Fruit fly (Drosophila melanogaster) whole organism, embryonic: ENCODE data around the gene Pex10.
A peak's percentile ranks its signal among the peaks of the same experiment; 100 is the strongest.

Source experiments
- Adf1 ChIP-seq: fragments of 200-800 bp; sonication (Bioruptor generic); IDR thresholded peaks from 2 replicates; pipeline ENCODE4 v1.3.6; 2022; ENCODE audit warnings: missing biosample characterization, missing genetic modification characterization
- Bgb ChIP-seq: fragments of 200-800 bp; sonication (Bioruptor generic); IDR thresholded peaks from 2 replicates; pipeline ENCODE4 v1.3.6; 2022; ENCODE audit warnings: missing biosample characterization, missing genetic modification characterization; ENCODE audit not compliant: partially characterized antibody
- CG10209 ChIP-seq: fragments of 200-800 bp; sonication (Bioruptor generic); optimal IDR thresholded peaks from 3 replicates; lab custom pipeline; 2017; ENCODE audit warnings: missing biosample characterization, mild to moderate bottlenecking, missing genetic modification characterization, missing genetic modification reagents
- CG11093 ChIP-seq: fragments of 200-800 bp; sonication (Bioruptor generic); IDR thresholded peaks from 3 replicates; pipeline ENCODE4 v1.3.6; 2022; ENCODE audit warnings: missing biosample characterization, missing genetic modification characterization
- CG11398 ChIP-seq: fragments of 200-800 bp; sonication (Bioruptor generic); optimal IDR thresholded peaks from 2 replicates; lab custom pipeline; 2016; ENCODE audit warnings: missing biosample characterization, missing genetic modification characterization
- CG11456 ChIP-seq: fragments of 200-800 bp; sonication (Bioruptor generic); IDR thresholded peaks from 3 replicates; pipeline ENCODE4 v1.3.6; 2022; ENCODE audit warnings: missing biosample characterization, missing genetic modification characterization
- CG11696 ChIP-seq: fragments of 200-800 bp; sonication (Bioruptor generic); IDR thresholded peaks from 2 replicates; pipeline ENCODE4 v1.3.6; 2022; ENCODE audit warnings: missing biosample characterization, missing genetic modification characterization
- CG12744 ChIP-seq: fragments of 200-800 bp; sonication (Bioruptor generic); optimal IDR thresholded peaks from 2 replicates; lab custom pipeline; 2016; ENCODE audit warnings: missing biosample characterization, missing genetic modification characterization
- CG13424 ChIP-seq: fragments of 200-800 bp; sonication (Bioruptor generic); optimal IDR thresholded peaks from 2 replicates; lab custom pipeline; 2019; ENCODE audit warnings: missing biosample characterization, mild to moderate bottlenecking, missing genetic modification characterization, moderate library complexity
- CG14667 ChIP-seq: fragments of 200-800 bp; sonication (Bioruptor generic); IDR thresholded peaks from 2 replicates; pipeline ENCODE4 v1.3.6; 2022; ENCODE audit warnings: missing biosample characterization, missing genetic modification characterization
- CG17186 ChIP-seq: fragments of 200-800 bp; sonication (Bioruptor generic); optimal IDR thresholded peaks from 3 replicates; lab custom pipeline; 2017; ENCODE audit warnings: missing biosample characterization, missing genetic modification reagents, missing genetic modification characterization
- CG17385 ChIP-seq: fragments of 200-800 bp; sonication (Bioruptor generic); optimal IDR thresholded peaks from 3 replicates; lab custom pipeline; 2018; ENCODE audit warnings: missing biosample characterization, mild to moderate bottlenecking, missing genetic modification characterization
- CG34224 ChIP-seq: fragments of 200-800 bp; sonication (Bioruptor generic); IDR thresholded peaks from 3 replicates; pipeline ENCODE4 v1.3.6; 2022; ENCODE audit warnings: missing biosample characterization, missing genetic modification characterization; ENCODE audit not compliant: partially characterized antibody
- CG4328 ChIP-seq: fragments of 200-800 bp; sonication (Bioruptor generic); optimal IDR thresholded peaks from 3 replicates; lab custom pipeline; 2017; ENCODE audit warnings: missing biosample characterization, missing genetic modification reagents, missing genetic modification characterization
- CG5953 ChIP-seq: fragments of 200-800 bp; sonication (Bioruptor generic); IDR thresholded peaks from 2 replicates; pipeline ENCODE4 v1.3.6; 2022; ENCODE audit warnings: missing biosample characterization, missing genetic modification characterization
- CG7928 ChIP-seq: fragments of 200-800 bp; sonication (Bioruptor generic); optimal IDR thresholded peaks from 2 replicates; lab custom pipeline; 2017; ENCODE audit warnings: missing biosample characterization, mild to moderate bottlenecking, missing genetic modification characterization
- CG8281 ChIP-seq: fragments of 200-800 bp; sonication (Bioruptor generic); optimal IDR thresholded peaks from 2 replicates; lab custom pipeline; 2018; ENCODE audit warnings: missing biosample characterization, mild to moderate bottlenecking, missing genetic modification characterization, moderate library complexity
- CG8765 ChIP-seq: fragments of 200-800 bp; sonication (Bioruptor generic); IDR thresholded peaks from 2 replicates; pipeline ENCODE4 v1.3.6; 2022; ENCODE audit warnings: missing biosample characterization, missing genetic modification characterization
- CG9609 ChIP-seq: fragments of 200-800 bp; sonication (Bioruptor generic); optimal IDR thresholded peaks from 3 replicates; lab custom pipeline; 2016; ENCODE audit warnings: missing biosample characterization, missing genetic modification characterization
- Deaf1 ChIP-seq: fragments of 200-800 bp; optimal IDR thresholded peaks from 3 replicates; lab custom pipeline; 2019; ENCODE audit warnings: missing biosample characterization, mild to moderate bottlenecking, missing genetic modification characterization, moderate library complexity
- Dek ChIP-seq: fragments of 200-800 bp; sonication (Bioruptor generic); optimal IDR thresholded peaks from 3 replicates; lab custom pipeline; 2019; ENCODE audit warnings: missing biosample characterization, mild to moderate bottlenecking, missing genetic modification characterization, moderate library complexity
- Gsc ChIP-seq: fragments of 200-800 bp; sonication (Bioruptor generic); IDR thresholded peaks from 2 replicates; pipeline ENCODE4 v1.3.6; 2022; ENCODE audit warnings: missing biosample characterization, missing genetic modification characterization
- HHEX ChIP-seq: fragments of 200-800 bp; sonication (Bioruptor generic); optimal IDR thresholded peaks from 3 replicates; lab custom pipeline; 2017; ENCODE audit warnings: missing biosample characterization, mild to moderate bottlenecking, missing genetic modification characterization, missing genetic modification reagents
- HmgD ChIP-seq: fragments of 200-800 bp; sonication (Bioruptor generic); optimal IDR thresholded peaks from 3 replicates; lab custom pipeline; 2016; ENCODE audit warnings: missing biosample characterization, missing genetic modification characterization
- Hmr ChIP-seq: fragments of 200-800 bp; sonication (Bioruptor generic); optimal IDR thresholded peaks from 3 replicates; lab custom pipeline; 2017; ENCODE audit warnings: mild to moderate bottlenecking, missing biosample characterization, missing genetic modification reagents, missing genetic modification characterization
- Opbp ChIP-seq: fragments of 200-800 bp; sonication (Bioruptor generic); IDR thresholded peaks from 3 replicates; pipeline ENCODE4 v1.3.6; 2022; ENCODE audit warnings: missing biosample characterization, missing genetic modification characterization; ENCODE audit not compliant: partially characterized antibody
- Rx ChIP-seq: fragments of 200-800 bp; sonication (Bioruptor generic); IDR thresholded peaks from 2 replicates; pipeline ENCODE4 v1.3.6; 2022; ENCODE audit warnings: missing biosample characterization, missing genetic modification characterization
- Sox100B ChIP-seq: fragments of 200-800 bp; sonication (Bioruptor generic); optimal IDR thresholded peaks from 3 replicates; lab custom pipeline; 2018; ENCODE audit warnings: missing biosample characterization, mild to moderate bottlenecking, missing genetic modification characterization
- Usf ChIP-seq: fragments of 200-800 bp; sonication (Bioruptor generic); optimal IDR thresholded peaks from 2 replicates; lab custom pipeline; 2017; ENCODE audit warnings: missing genotype, missing biosample characterization, missing genetic modification characterization
- Xrp1 ChIP-seq: fragments of 200-800 bp; sonication (Bioruptor generic); IDR thresholded peaks from 2 replicates; pipeline ENCODE4 v1.3.6; 2022; ENCODE audit warnings: missing biosample characterization, missing genetic modification characterization
- aop ChIP-seq: fragments of 200-800 bp; sonication (Bioruptor generic); IDR thresholded peaks from 2 replicates; pipeline ENCODE4 v1.3.6; 2022; ENCODE audit warnings: missing biosample characterization, missing genetic modification characterization
- ato ChIP-seq: fragments of 200-800 bp; sonication (Bioruptor generic); IDR thresholded peaks from 2 replicates; pipeline ENCODE4 v1.3.6; 2022; ENCODE audit warnings: missing biosample characterization, missing genetic modification characterization; ENCODE audit not compliant: partially characterized antibody
- az2 ChIP-seq: fragments of 200-800 bp; sonication (Bioruptor generic); optimal IDR thresholded peaks from 3 replicates; lab custom pipeline; 2016; ENCODE audit warnings: missing biosample characterization, missing genetic modification characterization
- bcd ChIP-seq: fragments of 200-800 bp; sonication (Bioruptor generic); optimal IDR thresholded peaks from 2 replicates; lab custom pipeline; 2017; ENCODE audit warnings: missing biosample characterization, mild to moderate bottlenecking, missing genetic modification characterization
- croc ChIP-seq: fragments of 200-800 bp; sonication (Bioruptor generic); conservative IDR thresholded peaks from 3 replicates; pipeline ENCODE4 v1.3.6; 2022; ENCODE audit warnings: missing biosample characterization, missing genetic modification characterization
- dan ChIP-seq: fragments of 200-800 bp; sonication (Bioruptor generic); IDR thresholded peaks from 2 replicates; pipeline ENCODE4 v1.3.6; 2022; ENCODE audit warnings: missing biosample characterization, missing genetic modification characterization
- dpn ChIP-seq, 2 experiments: fragments of 200-800 bp; sonication (Bioruptor generic); optimal IDR thresholded peaks; 3 replicates each; lab custom pipeline; 2016; ENCODE audit warnings: missing biosample characterization in 2 of 2, missing genetic modification characterization in 2 of 2
- fu2 ChIP-seq: fragments of 200-800 bp; sonication (Bioruptor generic); optimal IDR thresholded peaks from 2 replicates; lab custom pipeline; 2016; ENCODE audit warnings: missing biosample characterization, missing genetic modification characterization
- gem ChIP-seq: fragments of 200-800 bp; sonication (Bioruptor generic); optimal IDR thresholded peaks from 2 replicates; lab custom pipeline; 2019; ENCODE audit warnings: missing biosample characterization, mild to moderate bottlenecking, missing genetic modification characterization, moderate library complexity
- kah ChIP-seq: fragments of 200-800 bp; sonication (Bioruptor generic); optimal IDR thresholded peaks from 2 replicates; lab custom pipeline; 2018; ENCODE audit warnings: missing biosample characterization, mild to moderate bottlenecking, missing genetic modification characterization
- klu ChIP-seq: fragments of 200-800 bp; sonication (Bioruptor generic); IDR thresholded peaks from 2 replicates; pipeline ENCODE4 v1.3.6; 2022; ENCODE audit warnings: missing biosample characterization, missing genetic modification characterization
- luna ChIP-seq: fragments of 200-800 bp; sonication (Bioruptor generic); optimal IDR thresholded peaks from 2 replicates; lab custom pipeline; 2016; ENCODE audit warnings: missing biosample characterization, missing genetic modification characterization
- otp ChIP-seq: fragments of 200-800 bp; sonication (Bioruptor generic); IDR thresholded peaks from 3 replicates; pipeline ENCODE4, ENCODE4 v1.3.6; 2022; ENCODE audit warnings: missing biosample characterization, missing genetic modification characterization
- pb ChIP-seq: fragments of 200-800 bp; sonication (Bioruptor generic); optimal IDR thresholded peaks from 3 replicates; lab custom pipeline; 2016; ENCODE audit warnings: missing biosample characterization, missing genetic modification characterization
- pita ChIP-seq: fragments of 200-800 bp; sonication (Bioruptor generic); optimal IDR thresholded peaks from 2 replicates; lab custom pipeline; 2017; ENCODE audit warnings: missing biosample characterization, mild to moderate bottlenecking, missing genetic modification characterization
- sisA ChIP-seq: fragments of 200-800 bp; sonication (Bioruptor generic); IDR thresholded peaks from 2 replicates; pipeline ENCODE4 v1.3.6; 2022; ENCODE audit warnings: missing biosample characterization, missing genetic modification characterization
- sna ChIP-seq: fragments of 200-800 bp; sonication (Bioruptor generic); IDR thresholded peaks from 2 replicates; pipeline ENCODE4 v1.3.6; 2022; ENCODE audit warnings: missing biosample characterization, missing genetic modification characterization; ENCODE audit not compliant: partially characterized antibody
- vvl ChIP-seq: fragments of 200-800 bp; sonication (Bioruptor generic); IDR thresholded peaks from 2 replicates; pipeline ENCODE4 v1.3.6; 2022; ENCODE audit warnings: missing biosample characterization, missing genetic modification characterization

The Pex10 gene

DNA sequence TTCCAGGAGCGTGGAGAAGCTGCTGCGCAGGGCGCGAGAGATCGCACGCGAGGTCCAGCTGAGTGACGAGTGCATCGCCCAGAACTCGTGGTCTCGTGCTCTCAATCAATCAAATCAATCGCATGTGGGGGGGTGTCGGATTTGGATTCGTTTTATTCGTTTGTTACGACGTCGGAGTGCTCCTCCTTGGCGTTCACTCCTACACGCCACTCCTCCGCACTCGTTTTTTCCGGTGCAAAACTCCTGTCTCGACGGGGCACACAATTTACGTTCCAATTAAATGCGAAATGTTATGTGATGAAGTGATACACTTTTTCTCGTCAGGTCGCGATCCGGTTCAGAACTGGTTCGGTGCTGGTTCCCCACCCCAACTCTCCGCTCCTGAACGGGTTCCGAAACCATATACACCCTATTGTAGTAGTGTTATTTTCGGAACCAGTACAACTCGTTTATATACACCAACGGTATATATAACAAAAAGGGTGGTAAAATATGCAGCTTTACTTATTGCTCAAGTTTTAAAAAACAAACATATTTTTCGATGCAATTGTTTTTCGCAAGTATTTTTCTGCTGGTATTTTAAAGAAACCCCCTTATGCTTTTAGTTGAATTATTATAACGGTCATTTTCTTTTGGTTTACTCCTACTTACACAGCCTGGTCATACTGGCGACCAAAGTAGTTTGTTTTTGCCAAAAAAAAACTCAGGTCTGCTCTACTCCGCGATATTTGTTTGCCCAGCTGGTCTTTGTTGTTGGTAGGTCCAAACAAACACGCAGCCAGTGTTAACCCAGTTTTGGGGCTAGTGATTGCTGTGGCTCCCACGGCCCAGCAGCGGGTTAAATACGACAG is 21.3 kb upstream of the Pex10 start, which contains the start of the genes CG12091 and pns (continued):
- peak; percentile 44 for TF ChIP-seq Bgb
- peak; percentile 79; the same call in 2 of the 3 replicates for TF ChIP-seq otp (GFP tag; lab: Robert Waterston, UW)
- peak; percentile 45 for TF ChIP-seq CG17186 (GFP tag; lab: Kevin White, UChicago)
- no peak for TF ChIP-seq pita
- peak; percentile 68 for TF ChIP-seq CG11398 (GFP tag; lab: Kevin White, UChicago)
- no peak for TF ChIP-seq HmgD
- peak; percentile 46 for TF ChIP-seq Dek
- TF ChIP-seq CG10209: peak; percentile 61
- peak; percentile 30 for TF ChIP-seq CG12744 (GFP tag; lab: Kevin White, UChicago)
- peak; percentile 70 to 74 for TF ChIP-seq dpn (GFP tag; optimal IDR thresholded peaks at IDR 0.05; lab: Kevin White, UChicago)
- no peak; the same call in 1 of the 2 replicates for TF ChIP-seq CG8765 (GFP tag; lab: Robert Waterston, UW)
- peak; percentile 59 for TF ChIP-seq bcd (GFP tag; lab: Kevin White, UChicago)
- TF ChIP-seq sisA (GFP tag; lab: Robert Waterston, UW): no peak; the same call in 1 of the 2 replicates
- TF ChIP-seq klu: peak; percentile 53; the same call in 1 of the 2 replicates
- 0 out of 2 replicates have a peak, but pooled peaks have one; percentile 10 for TF ChIP-seq CG14667 (GFP tag; lab: Robert Waterston, UW)
- no peak for TF ChIP-seq CG11093 (GFP tag; lab: Robert Waterston, UW)
- TF ChIP-seq kah (GFP tag; lab: Kevin White, UChicago): peak; percentile 4
- TF ChIP-seq az2 (GFP tag; lab: Kevin White, UChicago): peak; percentile 62
- peak; percentile 14 for TF ChIP-seq CG4328 (GFP tag; lab: Kevin White, UChicago)
- TF ChIP-seq croc (GFP tag; lab: Robert Waterston, UW): peak; percentile 32; the same call in 1 of the 3 replicates
- TF ChIP-seq dan (GFP tag; lab: Robert Waterston, UW): no peak
- peak; percentile 33; the same call in 1 of the 2 replicates for TF ChIP-seq Adf1 (GFP tag; lab: Robert Waterston, UW)
- TF ChIP-seq CG17385 (GFP tag; lab: Kevin White, UChicago): peak; percentile 51
- peak; percentile 67; the same call in 2 of the 3 replicates for TF ChIP-seq Opbp (GFP tag; lab: Robert Waterston, UW)
- TF ChIP-seq CG5953 (GFP tag; lab: Robert Waterston, UW): peak; percentile 74; the same call in 1 of the 2 replicates
- peak; percentile 59 for TF ChIP-seq vvl (GFP tag; lab: Robert Waterston, UW)
- peak; percentile 63 for TF ChIP-seq fu2 (GFP tag; lab: Kevin White, UChicago)
- TF ChIP-seq CG9609: peak; percentile 65
- TF ChIP-seq Xrp1: peak; percentile 61; the same call in 1 of the 2 replicates
- peak; percentile 78 for TF ChIP-seq gem (tag; lab: Kevin White, UChicago)
- 0 out of 2 replicates have a peak, but pooled peaks have one; percentile 44 for TF ChIP-seq Rx
- peak; percentile 74 for TF ChIP-seq CG11456 (GFP tag; lab: Robert Waterston, UW)
- TF ChIP-seq Sox100B (GFP tag; lab: Kevin White, UChicago): no peak
- peak; percentile 45 for TF ChIP-seq pb (GFP tag; lab: Kevin White, UChicago)
- peak; percentile 58 for TF ChIP-seq CG7928
- no peak for TF ChIP-seq CG34224 (GFP tag; lab: Robert Waterston, UW)
- peak; percentile 76 for TF ChIP-seq CG13424
- no peak for TF ChIP-seq aop (GFP tag; lab: Robert Waterston, UW)
- TF ChIP-seq Hmr (GFP tag; lab: Kevin White, UChicago): peak; percentile 77
- TF ChIP-seq luna (GFP tag; lab: Kevin White, UChicago): peak; percentile 73
- no peak for TF ChIP-seq HHEX (GFP tag; lab: Kevin White, UChicago)
- no peak for TF ChIP-seq CG8281 (tag; lab: Kevin White, UChicago)
- TF ChIP-seq CG11696 (GFP tag; lab: Robert Waterston, UW): no peak
- peak; percentile 51 for TF ChIP-seq Deaf1 (tag; lab: Kevin White, UChicago)
- TF ChIP-seq ato (GFP tag; lab: Robert Waterston, UW): no peak
- TF ChIP-seq Usf: peak; percentile 15
- no peak for TF ChIP-seq Gsc (GFP tag; lab: Robert Waterston, UW)
- peak; percentile 40; the same call in 1 of the 2 replicates for TF ChIP-seq sna (GFP tag; lab: Robert Waterston, UW)
